Worm (Caenorhabditis elegans) whole organism, young adult: ENCODE data around the gene C06A1.3.

Experiments
- B0035.1 ChIP-seq: sonication (generic microtip); optimal IDR thresholded peaks from 2 replicates; lab custom pipeline; 2016; ENCODE audit warnings: missing genetic modification characterization, mild to moderate bottlenecking, missing compliant biosample characterization, missing genotype, missing genetic modification reagents
- B0336.3 ChIP-seq: fragments of 200-800 bp; sonication (Bioruptor generic); IDR thresholded peaks from 2 replicates; pipeline ENCODE4 v1.3.6; 2022; ENCODE audit warnings: missing genetic modification characterization, missing compliant biosample characterization
- C06A6.2 ChIP-seq: fragments of 200-800 bp; sonication (Bioruptor generic); conservative IDR thresholded peaks from 2 replicates; pipeline ENCODE4 v1.3.6; 2022; ENCODE audit warnings: missing genetic modification characterization, missing compliant biosample characterization
- F33H1.4 ChIP-seq: fragments of 200-800 bp; sonication (Bioruptor generic); IDR thresholded peaks from 2 replicates; pipeline ENCODE4 v1.3.6; 2022; ENCODE audit warnings: missing genetic modification reagents, missing genetic modification characterization, missing compliant biosample characterization
- F55B11.4 ChIP-seq: sonication (generic microtip); optimal IDR thresholded peaks from 2 replicates; lab custom pipeline; 2016; ENCODE audit warnings: missing compliant biosample characterization, missing genetic modification characterization, borderline replicate concordance; ENCODE audit not compliant: insufficient read depth
- F57A8.1 ChIP-seq: fragments of 200-800 bp; sonication (Bioruptor generic); optimal IDR thresholded peaks from 2 replicates; lab custom pipeline; 2018; ENCODE audit warnings: mild to moderate bottlenecking, missing genetic modification characterization, moderate library complexity, missing compliant biosample characterization
- Y56A3A.18 ChIP-seq: fragments of 200-800 bp; sonication (Bioruptor generic); IDR thresholded peaks from 2 replicates; pipeline ENCODE4 v1.3.6; 2022; ENCODE audit warnings: missing genetic modification reagents, missing genetic modification characterization, missing compliant biosample characterization
- Y79H2A.3 ChIP-seq: fragments of 200-800 bp; sonication (Bioruptor generic); conservative IDR thresholded peaks from 2 replicates; pipeline ENCODE4 v1.3.6; 2022; ENCODE audit warnings: missing genetic modification reagents, missing genetic modification characterization, missing compliant biosample characterization
- atf-7 ChIP-seq: sonication (generic microtip); optimal IDR thresholded peaks from 2 replicates; lab custom pipeline; 2017; ENCODE audit warnings: mild to moderate bottlenecking, missing genetic modification characterization, missing compliant biosample characterization
- attf-3 ChIP-seq: fragments of 200-800 bp; sonication (Bioruptor generic); conservative IDR thresholded peaks from 2 replicates; pipeline ENCODE4 v1.3.6; 2022; ENCODE audit warnings: missing genetic modification reagents, missing genetic modification characterization, missing compliant biosample characterization
- attf-6 ChIP-seq: fragments of 200-800 bp; sonication (Bioruptor generic); IDR thresholded peaks from 2 replicates; pipeline ENCODE4 v1.3.6; 2022; ENCODE audit warnings: missing genetic modification reagents, missing genetic modification characterization, missing compliant biosample characterization
- bed-1 ChIP-seq: fragments of 200-800 bp; sonication (Bioruptor generic); IDR thresholded peaks from 2 replicates; pipeline ENCODE4 v1.3.6; 2022; ENCODE audit warnings: missing genetic modification reagents, missing genetic modification characterization, missing compliant biosample characterization
- cebp-2 ChIP-seq: fragments of 200-800 bp; sonication (Bioruptor generic); IDR thresholded peaks from 2 replicates; pipeline ENCODE4 v1.3.6; 2022; ENCODE audit warnings: missing genetic modification characterization, missing compliant biosample characterization
- ceh-27 ChIP-seq: fragments of 200-800 bp; sonication (Bioruptor generic); optimal IDR thresholded peaks from 2 replicates; lab custom pipeline; 2018; ENCODE audit warnings: mild to moderate bottlenecking, missing genetic modification characterization, moderate library complexity, missing compliant biosample characterization
- egl-44 ChIP-seq: fragments of 200-800 bp; sonication (Bioruptor generic); IDR thresholded peaks from 2 replicates; pipeline ENCODE4 v1.3.6; 2022; ENCODE audit warnings: missing genetic modification reagents, missing genetic modification characterization, missing compliant biosample characterization
- egrh-3 ChIP-seq: fragments of 200-800 bp; sonication (Bioruptor generic); IDR thresholded peaks from 2 replicates; pipeline ENCODE4 v1.3.6; 2022; ENCODE audit warnings: missing genetic modification reagents, missing genetic modification characterization, missing compliant biosample characterization
- ekl-4 ChIP-seq: fragments of 200-800 bp; sonication (Bioruptor generic); IDR thresholded peaks from 2 replicates; pipeline ENCODE4 v1.3.6; 2022; ENCODE audit warnings: missing genetic modification reagents, missing genetic modification characterization, missing compliant biosample characterization
- ets-4 ChIP-seq: fragments of 200-800 bp; sonication (Bioruptor generic); optimal IDR thresholded peaks from 2 replicates; lab custom pipeline; 2018; ENCODE audit warnings: mild to moderate bottlenecking, missing genetic modification characterization, missing compliant biosample characterization
- him-1 ChIP-seq: sonication (generic microtip); optimal IDR thresholded peaks from 2 replicates; lab custom pipeline; 2016; ENCODE audit warnings: missing genotype, missing genetic modification reagents, missing genetic modification characterization, missing compliant biosample characterization
- hlh-12 ChIP-seq: sonication (generic microtip); optimal IDR thresholded peaks from 2 replicates; lab custom pipeline; 2016; ENCODE audit warnings: missing genetic modification characterization, missing compliant biosample characterization
- let-526 ChIP-seq: fragments of 200-800 bp; sonication (Bioruptor generic); IDR thresholded peaks from 2 replicates; pipeline ENCODE4 v1.3.6; 2022; ENCODE audit warnings: missing genetic modification reagents, missing genetic modification characterization, missing compliant biosample characterization
- lin-26 ChIP-seq: fragments of 200-800 bp; sonication (Bioruptor generic); IDR thresholded peaks from 2 replicates; pipeline ENCODE4 v1.3.6; 2022; ENCODE audit warnings: missing genetic modification reagents, missing genetic modification characterization, missing compliant biosample characterization
- lin-35 ChIP-seq, 3 experiments: fragments of 150-350 bp in 2 of 3; sonication (generic microtip) in 1 of 3; optimal IDR thresholded peaks; 2 replicates each; lab custom pipeline; 2014 to 2018; ENCODE audit warnings: missing biosample characterization in 3 of 3, missing genetic modification characterization in 3 of 3, missing genetic modification reagents in 3 of 3
- lsy-27 ChIP-seq: sonication (generic microtip); optimal IDR thresholded peaks from 2 replicates; lab custom pipeline; 2017; ENCODE audit warnings: missing genetic modification characterization, mild to moderate bottlenecking, missing compliant biosample characterization, antibody characterized with exemption, missing genotype, borderline replicate concordance; ENCODE audit not compliant: insufficient read depth
- mcd-1 ChIP-seq: fragments of 200-800 bp; sonication (Bioruptor generic); IDR thresholded peaks from 2 replicates; pipeline ENCODE4 v1.3.6; 2022; ENCODE audit warnings: missing genetic modification reagents, missing genetic modification characterization, missing compliant biosample characterization
- mel-28 ChIP-seq: sonication (generic microtip); optimal IDR thresholded peaks from 2 replicates; lab custom pipeline; 2016; ENCODE audit warnings: borderline replicate concordance, mild to moderate bottlenecking, missing genetic modification characterization, missing compliant biosample characterization
- nfya-1 ChIP-seq: sonication (generic microtip); optimal IDR thresholded peaks from 2 replicates; lab custom pipeline; 2017; ENCODE audit warnings: antibody characterized with exemption, missing compliant biosample characterization, missing genetic modification characterization, borderline replicate concordance; ENCODE audit not compliant: insufficient read depth
- nfyb-1 ChIP-seq: fragments of 200-800 bp; sonication (Bioruptor generic); IDR thresholded peaks from 2 replicates; pipeline ENCODE4 v1.3.6; 2022; ENCODE audit warnings: missing genetic modification reagents, missing genetic modification characterization, missing compliant biosample characterization
- nhr-179 ChIP-seq: sonication (generic microtip); optimal IDR thresholded peaks from 2 replicates; lab custom pipeline; 2016; ENCODE audit warnings: mild to moderate bottlenecking, missing genetic modification characterization, missing compliant biosample characterization
- nhr-90 ChIP-seq: sonication (generic microtip); optimal IDR thresholded peaks from 2 replicates; lab custom pipeline; 2016; ENCODE audit warnings: missing genotype, mild to moderate bottlenecking, missing genetic modification characterization, missing compliant biosample characterization
- rcor-1 ChIP-seq: fragments of 200-800 bp; sonication (Bioruptor generic); IDR thresholded peaks from 2 replicates; pipeline ENCODE4 v1.3.6; 2022; ENCODE audit warnings: missing genetic modification reagents, missing genetic modification characterization, missing compliant biosample characterization
- repo-1 ChIP-seq: sonication (generic microtip); optimal IDR thresholded peaks from 2 replicates; lab custom pipeline; 2017; ENCODE audit warnings: mild to moderate bottlenecking, missing genetic modification characterization, missing compliant biosample characterization
- rpc-1 ChIP-seq, 2 experiments: fragments of 150-350 bp in 1 of 2; sonication (generic microtip) in 1 of 2; optimal IDR thresholded peaks; 2 replicates each; lab custom pipeline; 2014 to 2018; ENCODE audit warnings: missing biosample characterization in 1 of 2, missing genetic modification characterization in 1 of 2, missing genetic modification reagents in 1 of 2, missing genotype in 1 of 2
- sdz-38 ChIP-seq: sonication (generic microtip); optimal IDR thresholded peaks from 2 replicates; lab custom pipeline; 2016; ENCODE audit warnings: missing genotype, missing genetic modification characterization, missing compliant biosample characterization
- snpc-1.1 ChIP-seq: sonication (generic microtip); optimal IDR thresholded peaks from 2 replicates; lab custom pipeline; 2017; ENCODE audit warnings: missing genetic modification characterization, mild to moderate bottlenecking, missing compliant biosample characterization, antibody characterized with exemption, moderate library complexity, missing genotype, missing genetic modification reagents; ENCODE audit not compliant: insufficient read depth
- snpc-1.3 ChIP-seq: sonication (generic microtip); optimal IDR thresholded peaks from 2 replicates; lab custom pipeline; 2017; ENCODE audit warnings: missing genetic modification characterization, mild to moderate bottlenecking, missing compliant biosample characterization, antibody characterized with exemption, moderate library complexity, missing genotype, missing genetic modification reagents; ENCODE audit not compliant: insufficient read depth
- sptf-2 ChIP-seq: fragments of 200-800 bp; sonication (Bioruptor generic); optimal IDR thresholded peaks from 2 replicates; lab custom pipeline; 2018; ENCODE audit warnings: mild to moderate bottlenecking, missing genetic modification characterization, missing compliant biosample characterization
- tbp1 ChIP-seq: fragments of 200-800 bp; sonication (Bioruptor generic); optimal IDR thresholded peaks from 2 replicates; lab custom pipeline; 2018; ENCODE audit warnings: mild to moderate bottlenecking, missing genetic modification characterization, missing compliant biosample characterization
- tbx-9 ChIP-seq: sonication (generic microtip); optimal IDR thresholded peaks from 2 replicates; lab custom pipeline; 2016; ENCODE audit warnings: borderline replicate concordance, missing genetic modification characterization, inconsistent platforms, missing compliant biosample characterization
- tlf-1 ChIP-seq: fragments of 200-800 bp; sonication (Bioruptor generic); optimal IDR thresholded peaks from 2 replicates; lab custom pipeline; 2018; ENCODE audit warnings: mild to moderate bottlenecking, missing genetic modification characterization, missing compliant biosample characterization
- unc-130 ChIP-seq: sonication (generic microtip); optimal IDR thresholded peaks from 2 replicates; lab custom pipeline; 2016; ENCODE audit warnings: missing genetic modification reagents, missing genetic modification characterization, missing compliant biosample characterization
- unc-62 ChIP-seq: fragments of 150-350 bp; optimal IDR thresholded peaks from 2 replicates; lab custom pipeline; 2014; ENCODE audit warnings: missing biosample characterization, missing genetic modification reagents, missing genetic modification characterization
- zfh-2 ChIP-seq: fragments of 200-800 bp; sonication (Bioruptor generic); conservative IDR thresholded peaks from 2 replicates; pipeline ENCODE4 v1.3.6; 2022; ENCODE audit warnings: missing genetic modification reagents, missing genetic modification characterization, missing compliant biosample characterization
- zim-3 ChIP-seq: sonication (generic microtip); optimal IDR thresholded peaks from 2 replicates; lab custom pipeline; 2017; ENCODE audit warnings: mild to moderate bottlenecking, missing genetic modification characterization, moderate library complexity, missing compliant biosample characterization
- ztf-22 ChIP-seq: fragments of 200-800 bp; sonication (Bioruptor generic); optimal IDR thresholded peaks from 2 replicates; lab custom pipeline; 2018; ENCODE audit warnings: mild to moderate bottlenecking, missing genetic modification characterization, moderate library complexity, missing compliant biosample characterization
- ztf-25 ChIP-seq: fragments of 200-800 bp; sonication (Bioruptor generic); IDR thresholded peaks from 2 replicates; pipeline ENCODE4 v1.3.6; 2022; ENCODE audit warnings: missing genetic modification reagents, missing genetic modification characterization, missing compliant biosample characterization
- ztf-26 ChIP-seq: sonication (generic microtip); optimal IDR thresholded peaks from 2 replicates; lab custom pipeline; 2017; ENCODE audit warnings: missing genetic modification characterization, missing compliant biosample characterization

C06A1.3 gene

ce11 chrII:10563368-10563767, 8.7 kb upstream of the C06A1.3 start, which contains the start of gene cdc-48.1:
Gene cdc-48.1, minus strand, starts transcription at chrII:10563407.
- TF ChIP-seq nhr-90 (tag; lab: Kevin White, UChicago) (peak; percentile 97), zfh-2 (GFP tag; lab: Robert Waterston, UW) (no peak), lsy-27 (tag; lab: Kevin White, UChicago) (peak; percentile 70), nfya-1 (tag; lab: Kevin White, UChicago) (no peak), repo-1 (tag; lab: Kevin White, UChicago) (peak; percentile 98), attf-6 (GFP tag; lab: Robert Waterston, UW) (peak; percentile 92), hlh-12 (no peak), mel-28 (tag; lab: Kevin White, UChicago) (peak; percentile 82), C06A6.2 (GFP tag; lab: Robert Waterston, UW) (peak; percentile 98), bed-1 (GFP tag; lab: Robert Waterston, UW) (peak; percentile 91), ztf-26 (tag; lab: Kevin White, UChicago) (peak; percentile 99), snpc-1.1 (tag; lab: Kevin White, UChicago) (peak; percentile 87), Y56A3A.18 (peak; percentile 97), zim-3 (peak; percentile 96), F57A8.1 (GFP tag; lab: Kevin White, UChicago) (peak; percentile 84), B0035.1 (tag; lab: Kevin White, UChicago) (peak; percentile 95), tbp1 (peak; percentile 83), Y79H2A.3 (GFP tag; lab: Robert Waterston, UW) (peak; percentile 96), egrh-3 (GFP tag; lab: Robert Waterston, UW) (peak; percentile 64; the same call in 1 of the 2 replicates), egl-44 (peak; percentile 98), rcor-1 (peak; percentile 99), him-1 (peak; percentile 97), nfyb-1 (GFP tag; lab: Robert Waterston, UW) (peak; percentile 99), cebp-2 (GFP tag; lab: Robert Waterston, UW) (peak; percentile 91; the same call in 1 of the 2 replicates), mcd-1 (GFP tag; lab: Robert Waterston, UW) (peak; percentile 100), B0336.3 (GFP tag; lab: Robert Waterston, UW) (peak; percentile 98), lin-26 (GFP tag; lab: Robert Waterston, UW) (peak; percentile 95), ets-4 (GFP tag; lab: Kevin White, UChicago) (peak; percentile 97), unc-62 (peak; percentile 98), sptf-2 (peak; percentile 20), unc-130 (peak; percentile 98), sdz-38 (tag; lab: Kevin White, UChicago) (no peak), F33H1.4 (GFP tag; lab: Robert Waterston, UW) (peak; percentile 96), let-526 (peak; percentile 98), rpc-1 (optimal IDR thresholded peaks at IDR 0.05; lab: Kevin White, UChicago) (peak; percentile 18), rpc-1 (tag; optimal IDR thresholded peaks at IDR 0.05; lab: Kevin White, UChicago) (peak; percentile 14), tbx-9 (no peak), F55B11.4 (no peak), ztf-22 (peak; percentile 97), ceh-27 (GFP tag; lab: Kevin White, UChicago) (peak; percentile 100), lin-35 (GFP tag; optimal IDR thresholded peaks at IDR 0.05; lab: Kevin White, UChicago) (peak; percentile 98 to 100 (median 100)), atf-7 (peak; percentile 99), attf-3 (peak; percentile 94), ekl-4 (GFP tag; lab: Robert Waterston, UW) (peak; percentile 99), tlf-1 (peak; percentile 100), snpc-1.3 (tag; lab: Kevin White, UChicago) (peak; percentile 98), nhr-179 (no peak), ztf-25 (GFP tag; lab: Robert Waterston, UW) (peak; percentile 94)
